Worm (Caenorhabditis elegans) whole organism, midembryonic: ENCODE results near the gene tbx-35.

Experiments
- T22C8.4 ChIP-seq: fragments of 200-800 bp; sonication (Bioruptor generic); IDR thresholded peaks from 2 replicates; pipeline ENCODE4 v1.3.6; 2022; ENCODE audit warnings: missing genetic modification characterization, missing compliant biosample characterization
- cog-1 ChIP-seq: sonication (generic microtip); optimal IDR thresholded peaks from 2 replicates; lab custom pipeline; 2016; ENCODE audit warnings: missing genetic modification characterization, missing compliant biosample characterization
- flt-1 ChIP-seq: fragments of 200-800 bp; sonication (Bioruptor generic); IDR thresholded peaks from 2 replicates; pipeline ENCODE4 v1.3.6; 2022; ENCODE audit warnings: missing genetic modification characterization, missing compliant biosample characterization
- klf-2 ChIP-seq: fragments of 200-800 bp; sonication (Bioruptor generic); conservative IDR thresholded peaks from 2 replicates; pipeline ENCODE4 v1.3.6; 2022; ENCODE audit warnings: missing genetic modification reagents, missing genetic modification characterization, missing compliant biosample characterization
- med-1 ChIP-seq: sonication (generic microtip); optimal IDR thresholded peaks from 2 replicates; lab custom pipeline; 2017; ENCODE audit warnings: missing genetic modification characterization, mild to moderate bottlenecking, missing compliant biosample characterization, antibody characterized with exemption, missing genetic modification reagents; ENCODE audit not compliant: insufficient read depth
- ref-1 ChIP-seq: fragments of 200-800 bp; sonication (Bioruptor generic); conservative IDR thresholded peaks from 2 replicates; pipeline ENCODE4 v1.3.6; 2022; ENCODE audit warnings: missing genetic modification reagents, missing genetic modification characterization, missing compliant biosample characterization
- tab-1 ChIP-seq: fragments of 200-800 bp; sonication (Bioruptor generic); IDR thresholded peaks from 2 replicates; pipeline ENCODE4 v1.3.6; 2022; ENCODE audit warnings: missing genetic modification characterization, missing compliant biosample characterization
- ztf-23 ChIP-seq: fragments of 200-800 bp; sonication (Bioruptor generic); IDR thresholded peaks from 2 replicates; pipeline ENCODE4 v1.3.6; 2022; ENCODE audit warnings: missing genetic modification reagents, missing genetic modification characterization, missing compliant biosample characterization
- ztf-29 ChIP-seq: fragments of 200-800 bp; sonication (Bioruptor generic); IDR thresholded peaks from 2 replicates; pipeline ENCODE4 v1.3.6; 2022; ENCODE audit warnings: missing genetic modification reagents, missing genetic modification characterization, missing compliant biosample characterization

tbx-35 gene

DNA sequence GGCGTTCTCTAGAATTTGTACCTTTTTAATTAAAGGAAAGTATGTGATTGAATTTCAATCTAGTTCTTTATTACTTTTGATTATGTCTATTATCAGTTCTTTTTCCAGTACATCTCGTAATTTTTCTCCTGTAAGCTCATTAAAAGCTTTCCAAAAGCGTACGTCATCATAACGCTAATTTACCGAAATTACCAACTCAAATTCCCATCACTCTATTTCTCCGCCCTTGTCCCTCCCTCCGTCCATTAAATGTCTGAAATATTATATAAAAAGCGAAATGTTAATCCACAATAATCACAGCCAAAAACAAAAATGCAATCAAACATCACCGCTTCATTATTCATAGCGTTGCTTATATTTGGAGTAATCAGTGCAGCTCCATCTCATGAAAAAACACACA, 29.1 kb upstream of the tbx-35 start, which contains the start of gene ins-12:
Gene ins-12, plus strand, starts transcription at position 301 of the 400 bp plus-strand sequence.
- TF ChIP-seq flt-1 (GFP tag; lab: Robert Waterston, UW) (no peak), tab-1 (GFP tag; lab: Robert Waterston, UW) (no peak), klf-2 (GFP tag; lab: Robert Waterston, UW) (no peak)

DNA sequence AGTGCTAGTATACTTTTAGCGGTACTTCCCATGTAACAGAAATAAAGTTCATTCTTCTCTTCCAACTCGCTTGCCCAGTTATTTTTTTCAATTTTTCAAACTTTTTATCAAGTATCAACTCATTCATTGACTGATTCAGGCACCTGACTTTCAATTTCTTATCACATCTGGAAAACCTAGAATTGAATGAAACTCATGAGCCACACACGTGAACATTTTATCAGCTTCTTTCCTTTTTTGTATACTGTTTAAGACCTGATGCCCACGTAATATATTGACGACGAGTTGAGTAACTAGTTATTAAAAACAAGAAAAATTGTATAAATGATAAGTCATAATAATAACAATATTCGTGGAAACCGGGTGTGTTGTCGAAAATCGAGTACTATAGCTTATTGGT, 28.3 kb upstream of the tbx-35 start:
- TF ChIP-seq tab-1 (GFP tag; lab: Robert Waterston, UW) (no peak), cog-1 (no peak), flt-1 (GFP tag; lab: Robert Waterston, UW) (no peak), ztf-23 (GFP tag; lab: Robert Waterston, UW) (no peak), ref-1 (GFP tag; lab: Robert Waterston, UW) (no peak), klf-2 (GFP tag; lab: Robert Waterston, UW) (no peak), med-1 (GFP tag; lab: Kevin White, UChicago) (no peak), T22C8.4 (GFP tag; lab: Robert Waterston, UW) (no peak), ztf-29 (no peak)

DNA sequence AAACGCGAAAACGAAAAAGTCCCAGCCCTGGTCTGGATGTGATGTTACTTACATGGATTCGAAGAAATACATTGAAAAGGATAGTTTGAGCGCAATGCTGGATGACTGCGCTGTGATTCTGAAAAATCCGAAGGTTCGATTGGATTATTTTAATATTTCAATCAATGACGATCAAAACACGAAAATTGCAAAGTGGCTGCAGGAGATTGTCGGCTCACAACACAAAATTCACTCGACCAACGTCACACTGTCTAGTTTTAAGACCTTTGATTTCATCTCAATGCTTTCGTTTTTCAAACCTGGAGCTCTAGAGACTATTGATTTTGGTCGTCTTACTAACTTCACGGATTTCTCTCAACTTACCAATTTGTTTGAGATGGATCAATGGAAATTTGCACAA, 26.3 kb upstream of the tbx-35 start, which contains the start of gene C17C3.5:
Gene C17C3.5, plus strand, starts transcription at position 301 of the 400 bp plus-strand sequence.
- TF ChIP-seq ref-1 (GFP tag; lab: Robert Waterston, UW): no peak
- TF ChIP-seq klf-2 (GFP tag; lab: Robert Waterston, UW): no peak
- no peak for TF ChIP-seq T22C8.4 (GFP tag; lab: Robert Waterston, UW)
- TF ChIP-seq ztf-29: no peak
- TF ChIP-seq ztf-23 (GFP tag; lab: Robert Waterston, UW): no peak

DNA sequence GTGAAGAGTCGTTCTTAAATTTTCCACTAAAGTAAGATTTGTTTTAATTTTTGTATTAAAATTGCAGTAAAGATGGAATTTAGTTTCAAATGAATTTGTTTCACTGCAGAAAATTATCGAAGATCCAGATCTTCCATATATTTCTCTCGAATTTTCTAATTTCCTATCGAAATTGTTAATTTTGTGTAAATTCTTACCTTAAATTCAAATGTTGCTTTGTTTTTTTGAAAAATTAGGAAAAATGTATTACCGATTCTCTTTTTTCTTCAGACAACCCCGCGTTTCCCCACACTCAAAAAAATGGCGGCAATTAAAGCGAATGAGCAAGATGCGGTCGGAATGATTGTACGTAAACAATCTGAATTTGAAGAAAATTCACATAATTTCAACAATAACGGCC, 24.5 kb upstream of the tbx-35 start, which contains the start of gene C17C3.6:
Gene C17C3.6, plus strand, starts transcription at position 301 of the 400 bp plus-strand sequence.
- TF ChIP-seq cog-1 (no peak), klf-2 (GFP tag; lab: Robert Waterston, UW) (no peak), flt-1 (GFP tag; lab: Robert Waterston, UW) (no peak), T22C8.4 (GFP tag; lab: Robert Waterston, UW) (no peak), ztf-23 (GFP tag; lab: Robert Waterston, UW) (no peak), ref-1 (GFP tag; lab: Robert Waterston, UW) (no peak), ztf-29 (no peak), med-1 (GFP tag; lab: Kevin White, UChicago) (no peak), tab-1 (GFP tag; lab: Robert Waterston, UW) (no peak)

DNA sequence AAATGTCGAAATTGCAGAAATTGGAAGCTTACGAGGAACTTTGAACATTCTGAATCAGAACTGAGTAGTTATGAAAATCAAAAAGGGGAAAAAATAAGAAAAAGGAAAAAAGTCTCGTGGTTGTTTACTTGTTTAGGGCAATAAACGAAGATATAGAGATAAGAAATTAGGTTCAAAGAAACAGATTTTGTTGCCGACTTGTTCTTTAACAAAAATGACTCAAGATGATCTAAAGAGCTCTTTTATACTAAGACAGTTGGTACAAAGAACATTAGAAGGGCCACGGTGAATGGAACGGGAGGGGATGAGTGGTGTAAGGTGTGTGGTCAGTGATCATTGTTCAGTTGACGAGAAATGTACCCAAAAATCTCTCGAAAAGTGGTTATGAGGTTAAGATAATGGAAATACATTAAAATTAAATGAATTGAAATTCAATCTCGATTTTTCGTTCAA, 22.3 kb upstream of the tbx-35 start, which contains the start of gene acdh-2:
Gene acdh-2, minus strand, starts transcription at position 51 of the 453 bp plus-strand sequence.
- TF ChIP-seq tab-1 (GFP tag; lab: Robert Waterston, UW) (no peak), flt-1 (GFP tag; lab: Robert Waterston, UW) (no peak), cog-1 (no peak), klf-2 (GFP tag; lab: Robert Waterston, UW) (no peak), ref-1 (GFP tag; lab: Robert Waterston, UW) (no peak), med-1 (GFP tag; lab: Kevin White, UChicago) (no peak), ztf-23 (GFP tag; lab: Robert Waterston, UW) (no peak), ztf-29 (no peak), T22C8.4 (GFP tag; lab: Robert Waterston, UW) (no peak)

DNA sequence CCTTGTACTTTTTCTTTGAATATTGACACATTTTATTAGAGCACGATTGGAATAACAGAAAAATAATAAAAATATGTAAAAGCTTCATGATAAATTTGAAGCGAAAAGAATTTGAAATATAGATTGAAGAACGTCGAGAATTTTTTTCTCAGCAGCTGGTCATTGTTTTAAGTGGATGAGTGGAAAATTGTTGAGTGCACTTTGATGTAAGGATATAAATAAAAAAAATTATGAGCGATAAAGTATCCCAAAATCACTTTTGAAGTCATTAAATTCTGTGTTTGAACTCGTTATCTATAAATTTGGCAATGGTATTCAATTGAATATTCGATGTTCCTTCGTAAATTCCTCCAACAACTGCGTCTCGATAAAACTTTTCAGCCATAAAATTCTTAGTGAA, 19.6 kb upstream of the tbx-35 start, which contains the start of gene ins-13:
Gene ins-13, minus strand, starts transcription at position 101 of the 400 bp plus-strand sequence.
- TF ChIP-seq tab-1 (GFP tag; lab: Robert Waterston, UW) (no peak), ztf-29 (no peak), flt-1 (GFP tag; lab: Robert Waterston, UW) (no peak), med-1 (GFP tag; lab: Kevin White, UChicago) (no peak), klf-2 (GFP tag; lab: Robert Waterston, UW) (no peak), ref-1 (GFP tag; lab: Robert Waterston, UW) (no peak), T22C8.4 (GFP tag; lab: Robert Waterston, UW) (no peak), ztf-23 (GFP tag; lab: Robert Waterston, UW) (no peak), cog-1 (no peak)

DNA sequence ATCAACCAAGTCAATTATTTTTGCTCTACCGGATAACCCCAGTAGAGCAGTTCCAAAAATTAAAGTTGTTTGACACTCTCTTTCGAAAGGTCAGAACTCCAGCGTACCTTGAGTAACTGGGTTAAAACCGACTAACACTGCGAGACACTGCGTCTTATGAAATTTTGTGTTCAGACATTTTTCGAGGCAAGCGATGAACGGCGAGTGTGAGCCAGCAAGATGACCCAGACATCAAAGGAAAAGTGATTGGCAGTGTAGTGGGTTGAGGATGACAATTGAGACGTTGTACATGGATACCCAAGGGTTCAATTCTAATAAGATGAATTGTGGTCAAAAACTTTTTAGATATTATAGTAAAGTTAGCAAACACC, 18.9 kb upstream of the tbx-35 start:
- no peak for TF ChIP-seq med-1 (GFP tag; lab: Kevin White, UChicago)
- no peak for TF ChIP-seq klf-2 (GFP tag; lab: Robert Waterston, UW)
- TF ChIP-seq flt-1 (GFP tag; lab: Robert Waterston, UW): no peak
- TF ChIP-seq cog-1: no peak
- no peak for TF ChIP-seq tab-1 (GFP tag; lab: Robert Waterston, UW)
- no peak for TF ChIP-seq ztf-29
- TF ChIP-seq ref-1 (GFP tag; lab: Robert Waterston, UW): no peak
- no peak for TF ChIP-seq T22C8.4 (GFP tag; lab: Robert Waterston, UW)

DNA sequence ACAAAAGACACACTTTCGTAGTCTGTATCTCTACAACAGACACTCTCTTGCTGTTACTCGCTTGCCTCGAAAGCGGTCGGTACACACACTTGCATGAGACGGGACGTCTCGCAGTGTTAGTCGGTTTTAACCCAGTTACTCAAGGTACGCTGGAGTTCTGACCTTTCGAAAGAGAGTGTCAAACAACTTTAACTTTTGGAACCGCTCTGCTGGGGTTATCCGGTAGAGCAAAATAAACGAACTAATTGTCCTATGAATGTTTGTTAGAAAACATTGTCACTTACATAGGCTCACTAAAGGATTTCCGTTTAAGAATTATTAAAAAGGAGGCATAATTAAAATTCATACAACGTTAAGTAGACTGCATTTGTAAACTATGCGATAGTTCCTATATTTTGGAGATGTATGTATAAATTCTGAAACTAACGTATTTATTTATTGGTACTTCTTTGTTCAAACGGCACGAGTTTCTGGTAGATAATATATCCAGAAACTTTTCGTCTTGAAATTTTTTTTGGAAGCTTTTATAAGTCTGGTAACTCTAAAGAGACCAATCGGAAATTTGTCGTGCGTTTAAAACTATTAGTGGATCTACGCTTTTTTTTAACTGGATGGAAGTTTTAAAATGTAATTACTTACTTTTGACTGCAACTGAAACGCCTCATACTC, 18.4 kb upstream of the tbx-35 start:
- TF ChIP-seq flt-1 (GFP tag; lab: Robert Waterston, UW): peak; percentile 93
- peak; percentile 95 for TF ChIP-seq cog-1
- peak; percentile 82 for TF ChIP-seq tab-1 (GFP tag; lab: Robert Waterston, UW)
- TF ChIP-seq ztf-23 (GFP tag; lab: Robert Waterston, UW): peak; percentile 84
- TF ChIP-seq med-1 (GFP tag; lab: Kevin White, UChicago): peak; percentile 60
- peak; percentile 53; the same call in 1 of the 2 replicates for TF ChIP-seq ref-1 (GFP tag; lab: Robert Waterston, UW)
- TF ChIP-seq klf-2 (GFP tag; lab: Robert Waterston, UW): no peak; the same call in none of the 2 replicates
- TF ChIP-seq T22C8.4 (GFP tag; lab: Robert Waterston, UW): peak; percentile 64
- 0 out of 2 replicates have a peak, but pooled peaks have one; percentile 40 for TF ChIP-seq ztf-29

DNA sequence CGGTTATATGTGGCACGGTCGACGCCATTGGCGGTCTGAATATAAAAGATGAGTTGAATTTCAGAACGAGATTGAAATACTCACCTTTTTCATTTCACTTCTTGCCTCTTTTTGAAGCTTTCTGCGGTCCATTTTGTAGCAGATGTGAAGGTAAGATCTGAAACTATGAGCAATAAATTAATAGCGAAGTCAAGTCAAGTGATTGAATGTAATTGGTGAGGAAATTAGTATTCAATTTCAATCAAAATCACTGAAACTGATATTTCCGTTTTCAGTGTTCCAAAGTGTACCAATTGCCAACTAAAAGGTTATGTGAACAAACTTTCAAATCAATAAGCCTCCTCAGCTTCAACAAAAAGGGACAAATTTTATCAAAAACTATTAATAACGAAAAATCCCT, 16.5 kb upstream of the tbx-35 start, which contains the start of gene C17C3.24:
Gene C17C3.24, minus strand, starts transcription at position 101 of the 400 bp plus-strand sequence.
- TF ChIP-seq klf-2 (GFP tag; lab: Robert Waterston, UW): no peak
- TF ChIP-seq ztf-29: no peak
- TF ChIP-seq tab-1 (GFP tag; lab: Robert Waterston, UW): no peak
- no peak for TF ChIP-seq cog-1
- no peak for TF ChIP-seq flt-1 (GFP tag; lab: Robert Waterston, UW)
- TF ChIP-seq T22C8.4 (GFP tag; lab: Robert Waterston, UW): no peak
- TF ChIP-seq ztf-23 (GFP tag; lab: Robert Waterston, UW): no peak
- no peak for TF ChIP-seq med-1 (GFP tag; lab: Kevin White, UChicago)
- TF ChIP-seq ref-1 (GFP tag; lab: Robert Waterston, UW): no peak
